Worm (Caenorhabditis elegans) whole organism, mixed stage, embryonic: Measurements from ENCODE around the gene clec-7.

ENCODE experiments used
- ceh-83 ChIP-seq: fragments of 200-800 bp; sonication (Bioruptor generic); optimal IDR thresholded peaks from 2 replicates; lab custom pipeline; 2018; ENCODE audit warnings: mild to moderate bottlenecking, missing genetic modification characterization, missing compliant biosample characterization
- lin-32 ChIP-seq: fragments of 200-800 bp; sonication (Bioruptor generic); optimal IDR thresholded peaks from 2 replicates; lab custom pipeline; 2018; ENCODE audit warnings: mild to moderate bottlenecking, missing genetic modification characterization, missing compliant biosample characterization
- nhr-2 ChIP-seq: fragments of 150-350 bp; optimal IDR thresholded peaks from 2 replicates; lab custom pipeline; 2014; ENCODE audit warnings: missing biosample characterization, missing genetic modification characterization
- nhr-237 ChIP-seq: fragments of 150-350 bp; optimal IDR thresholded peaks from 2 replicates; lab custom pipeline; 2014; ENCODE audit warnings: missing biosample characterization, missing genetic modification characterization
- snpc-4 ChIP-seq: fragments of 150-350 bp; optimal IDR thresholded peaks from 2 replicates; lab custom pipeline; 2014; ENCODE audit warnings: missing biosample characterization, missing genetic modification characterization
- sptf-1 ChIP-seq: sonication (generic microtip); optimal IDR thresholded peaks from 2 replicates; lab custom pipeline; 2017; ENCODE audit warnings: mild to moderate bottlenecking, missing genetic modification characterization, moderate library complexity, missing compliant biosample characterization
- unc-62 ChIP-seq: fragments of 150-350 bp; optimal IDR thresholded peaks from 2 replicates; lab custom pipeline; 2014; ENCODE audit warnings: missing biosample characterization, missing genetic modification reagents, missing genetic modification characterization
- zip-8 ChIP-seq: fragments of 150-350 bp; optimal IDR thresholded peaks from 2 replicates; lab custom pipeline; 2014; ENCODE audit warnings: missing biosample characterization, missing genetic modification characterization

DNA sequence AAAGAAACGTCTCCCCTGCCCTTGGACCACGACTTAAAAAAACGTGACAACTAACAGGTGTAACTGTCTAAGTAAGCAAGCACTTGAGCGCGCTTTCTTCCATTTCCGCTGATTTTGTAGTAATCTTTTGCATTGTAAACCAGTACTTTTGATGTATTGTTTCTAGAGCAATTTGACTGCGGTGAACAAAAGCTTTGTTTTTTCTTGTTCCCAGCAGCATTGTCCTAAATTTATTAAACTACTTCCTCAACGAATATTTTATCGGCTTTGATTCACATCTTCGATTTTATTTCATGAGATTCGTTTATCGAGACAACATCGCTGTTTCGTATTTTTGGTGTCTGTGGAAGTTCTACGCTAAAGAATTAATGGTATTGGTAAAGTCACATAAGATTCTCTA lies 39.5 kb upstream of the clec-7 start, which contains the start of gene C13A2.1:
- TF ChIP-seq nhr-237 (tag; lab: Kevin White, UChicago) (no peak), sptf-1 (no peak), snpc-4 (tag; lab: Kevin White, UChicago) (no peak), nhr-2 (tag; lab: Kevin White, UChicago) (no peak), lin-32 (GFP tag; lab: Kevin White, UChicago) (no peak), unc-62 (GFP tag; lab: Kevin White, UChicago) (no peak), zip-8 (tag; lab: Kevin White, UChicago) (no peak), ceh-83 (no peak)
